Worm (Caenorhabditis elegans) whole organism, mixed stage, embryonic: ENCODE results near the gene F53F1.2.

ENCODE experiments used
- M03D4.4 ChIP-seq: sonication (generic microtip); optimal IDR thresholded peaks from 2 replicates; lab custom pipeline; 2017; ENCODE audit warnings: mild to moderate bottlenecking, missing genetic modification characterization, missing compliant biosample characterization
- blmp-1 ChIP-seq: fragments of 150-350 bp; optimal IDR thresholded peaks from 2 replicates; lab custom pipeline; 2014; ENCODE audit warnings: missing biosample characterization, missing genetic modification characterization
- ces-1 ChIP-seq: fragments of 150-350 bp; optimal IDR thresholded peaks from 2 replicates; lab custom pipeline; 2014; ENCODE audit warnings: missing biosample characterization, missing genetic modification reagents, missing genetic modification characterization
- cnd-1 ChIP-seq: fragments of 200-800 bp; sonication (Bioruptor generic); optimal IDR thresholded peaks from 2 replicates; lab custom pipeline; 2018; ENCODE audit warnings: mild to moderate bottlenecking, missing genetic modification characterization, missing compliant biosample characterization
- elt-3 ChIP-seq: fragments of 150-350 bp; optimal IDR thresholded peaks from 2 replicates; lab custom pipeline; 2014; ENCODE audit warnings: missing biosample characterization, missing genetic modification characterization
- lin-13 ChIP-seq: fragments of 150-350 bp; optimal IDR thresholded peaks from 2 replicates; lab custom pipeline; 2014; ENCODE audit warnings: missing biosample characterization, missing genetic modification characterization
- mls-2 ChIP-seq: sonication (generic microtip); optimal IDR thresholded peaks from 2 replicates; lab custom pipeline; 2016; ENCODE audit warnings: mild to moderate bottlenecking, missing genetic modification characterization, moderate library complexity, missing compliant biosample characterization
- nhr-12 ChIP-seq: fragments of 150-350 bp; optimal IDR thresholded peaks from 2 replicates; lab custom pipeline; 2014; ENCODE audit warnings: missing biosample characterization, missing genetic modification characterization
- nhr-237 ChIP-seq: fragments of 150-350 bp; optimal IDR thresholded peaks from 2 replicates; lab custom pipeline; 2014; ENCODE audit warnings: missing biosample characterization, missing genetic modification characterization
- nhr-76 ChIP-seq: sonication (generic microtip); optimal IDR thresholded peaks from 2 replicates; lab custom pipeline; 2017; ENCODE audit warnings: missing biosample characterization, missing genetic modification characterization
- snpc-4 ChIP-seq: fragments of 150-350 bp; optimal IDR thresholded peaks from 2 replicates; lab custom pipeline; 2014; ENCODE audit warnings: missing biosample characterization, missing genetic modification characterization
- tbx-8 ChIP-seq: fragments of 200-800 bp; sonication (Bioruptor generic); optimal IDR thresholded peaks from 2 replicates; lab custom pipeline; 2018; ENCODE audit warnings: mild to moderate bottlenecking, missing genetic modification characterization, moderate library complexity, missing compliant biosample characterization
- unc-39 ChIP-seq: fragments of 150-350 bp; optimal IDR thresholded peaks from 2 replicates; lab custom pipeline; 2014; ENCODE audit warnings: missing biosample characterization, missing genetic modification characterization
- ztf-11 ChIP-seq: fragments of 150-350 bp; optimal IDR thresholded peaks from 2 replicates; lab custom pipeline; 2014; ENCODE audit warnings: missing biosample characterization, missing genetic modification characterization

ce11 chrV:13413301-13413700 is 6.7 kb downstream of the F53F1.2 start:
- TF ChIP-seq unc-39 (tag; lab: Kevin White, UChicago) (no peak), blmp-1 (tag; lab: Kevin White, UChicago) (peak; percentile 57), lin-13 (tag; lab: Kevin White, UChicago) (no peak), ces-1 (GFP tag; lab: Kevin White, UChicago) (no peak), tbx-8 (GFP tag; lab: Kevin White, UChicago) (no peak), cnd-1 (no peak), M03D4.4 (no peak), nhr-12 (tag; lab: Kevin White, UChicago) (no peak), snpc-4 (no peak), ztf-11 (tag; lab: Kevin White, UChicago) (no peak), nhr-237 (tag; lab: Kevin White, UChicago) (no peak), mls-2 (no peak), elt-3 (tag; lab: Kevin White, UChicago) (peak; percentile 46), nhr-76 (no peak)
